Worm (Caenorhabditis elegans) whole organism, L3 larva: Measurements from ENCODE around the gene ckb-4.

Source experiments
- R02D3.7 ChIP-seq: fragments of 150-350 bp; optimal IDR thresholded peaks from 2 replicates; lab custom pipeline; 2014; ENCODE audit warnings: missing biosample characterization, missing genetic modification characterization
- ZK546.5 ChIP-seq: sonication (generic microtip); optimal IDR thresholded peaks from 2 replicates; lab custom pipeline; 2017; ENCODE audit warnings: missing biosample characterization, missing genetic modification characterization
- aly-2 ChIP-seq: fragments of 150-350 bp; optimal IDR thresholded peaks from 2 replicates; lab custom pipeline; 2014; ENCODE audit warnings: missing biosample characterization, missing genetic modification characterization
- ama-1 ChIP-seq: fragments of 150-350 bp; optimal IDR thresholded peaks from 2 replicates; lab custom pipeline; 2018
- ceh-16 ChIP-seq: sonication (generic microtip); optimal IDR thresholded peaks from 2 replicates; lab custom pipeline; 2017; ENCODE audit warnings: missing biosample characterization, missing genetic modification characterization
- ceh-28 ChIP-seq: fragments of 150-350 bp; optimal IDR thresholded peaks from 2 replicates; lab custom pipeline; 2014; ENCODE audit warnings: missing biosample characterization, missing genetic modification reagents, missing genetic modification characterization
- ceh-9 ChIP-seq: sonication (generic microtip); optimal IDR thresholded peaks from 2 replicates; lab custom pipeline; 2018; ENCODE audit warnings: missing biosample characterization, missing genetic modification characterization
- daf-12 ChIP-seq: fragments of 150-350 bp; optimal IDR thresholded peaks from 2 replicates; lab custom pipeline; 2014; ENCODE audit warnings: missing biosample characterization, missing genetic modification reagents, missing genetic modification characterization
- egl-27 ChIP-seq: sonication (generic microtip); optimal IDR thresholded peaks from 4 replicates; lab custom pipeline; 2017; ENCODE audit warnings: missing biosample characterization, missing genetic modification reagents, missing genetic modification characterization
- egl-5 ChIP-seq: fragments of 150-350 bp; optimal IDR thresholded peaks from 2 replicates; lab custom pipeline; 2017; ENCODE audit warnings: missing biosample characterization, missing genetic modification reagents, missing genetic modification characterization, inconsistent platforms
- elt-1 ChIP-seq: fragments of 150-350 bp; optimal IDR thresholded peaks from 2 replicates; lab custom pipeline; 2014; ENCODE audit warnings: missing biosample characterization, missing genetic modification characterization
- elt-3 ChIP-seq, 3 experiments: fragments of 150-350 bp in 1 of 3; sonication (generic microtip) in 2 of 3; optimal IDR thresholded peaks; 2 replicates in 2 of 3; 4 replicates in 1 of 3; lab custom pipeline; 2014 to 2017; ENCODE audit warnings: missing biosample characterization in 3 of 3, missing genetic modification characterization in 3 of 3
- eor-1 ChIP-seq, 2 experiments: fragments of 150-350 bp; optimal IDR thresholded peaks; 2 replicates each; lab custom pipeline; 2014 to 2018; ENCODE audit warnings: missing biosample characterization in 2 of 2, missing genetic modification characterization in 2 of 2
- fkh-10 ChIP-seq: sonication (generic microtip); optimal IDR thresholded peaks from 2 replicates; lab custom pipeline; 2017; ENCODE audit warnings: missing biosample characterization, missing genetic modification reagents, missing genetic modification characterization
- fkh-2 ChIP-seq: fragments of 150-350 bp; optimal IDR thresholded peaks from 2 replicates; lab custom pipeline; 2014; ENCODE audit warnings: missing biosample characterization, missing genetic modification reagents, missing genetic modification characterization
- hmg-11 ChIP-seq: sonication (generic microtip); optimal IDR thresholded peaks from 2 replicates; lab custom pipeline; 2016; ENCODE audit warnings: missing genetic modification characterization, missing compliant biosample characterization
- jun-1 ChIP-seq: fragments of 150-350 bp; optimal IDR thresholded peaks from 2 replicates; lab custom pipeline; 2014; ENCODE audit warnings: missing biosample characterization, missing genetic modification reagents, missing genetic modification characterization
- lin-15B ChIP-seq: fragments of 150-350 bp; optimal IDR thresholded peaks from 2 replicates; lab custom pipeline; 2014; ENCODE audit warnings: missing biosample characterization, missing genetic modification characterization
- lin-39 ChIP-seq: fragments of 150-350 bp; optimal IDR thresholded peaks from 2 replicates; lab custom pipeline; 2018; ENCODE audit warnings: missing biosample characterization, missing genetic modification reagents, missing genetic modification characterization
- mml-1 ChIP-seq: fragments of 150-350 bp; sonication (generic microtip); optimal IDR thresholded peaks from 3 replicates; lab custom pipeline; 2014; ENCODE audit warnings: missing biosample characterization, missing genetic modification characterization
- nhr-11 ChIP-seq: fragments of 150-350 bp; optimal IDR thresholded peaks from 2 replicates; lab custom pipeline; 2014; ENCODE audit warnings: missing biosample characterization, missing genetic modification characterization
- nhr-12 ChIP-seq: fragments of 150-350 bp; optimal IDR thresholded peaks from 2 replicates; lab custom pipeline; 2014; ENCODE audit warnings: missing biosample characterization, missing genetic modification characterization
- nhr-23 ChIP-seq: fragments of 150-350 bp; optimal IDR thresholded peaks from 2 replicates; lab custom pipeline; 2014; ENCODE audit warnings: missing biosample characterization, missing genetic modification reagents, missing genetic modification characterization
- nhr-237 ChIP-seq: fragments of 150-350 bp; optimal IDR thresholded peaks from 2 replicates; lab custom pipeline; 2014; ENCODE audit warnings: missing biosample characterization, missing genetic modification characterization
- nhr-25 ChIP-seq: sonication (generic microtip); optimal IDR thresholded peaks from 2 replicates; lab custom pipeline; 2017; ENCODE audit warnings: missing biosample characterization, missing genetic modification characterization
- nhr-77 ChIP-seq: fragments of 150-350 bp; optimal IDR thresholded peaks from 2 replicates; lab custom pipeline; 2014; ENCODE audit warnings: missing biosample characterization, missing genetic modification characterization
- pha-4 ChIP-seq: fragments of 150-350 bp; optimal IDR thresholded peaks from 2 replicates; lab custom pipeline; 2014; ENCODE audit warnings: missing biosample characterization, missing genetic modification reagents, missing genetic modification characterization
- skn-1 ChIP-seq: fragments of 150-350 bp; optimal IDR thresholded peaks from 2 replicates; lab custom pipeline; 2014; ENCODE audit warnings: missing biosample characterization, missing genetic modification characterization
- snpc-4 ChIP-seq: fragments of 150-350 bp; optimal IDR thresholded peaks from 2 replicates; lab custom pipeline; 2014; ENCODE audit warnings: missing biosample characterization, missing genetic modification characterization
- zag-1 ChIP-seq: fragments of 150-350 bp; optimal IDR thresholded peaks from 2 replicates; lab custom pipeline; 2014; ENCODE audit warnings: missing biosample characterization, missing genetic modification characterization
- ztf-4 ChIP-seq: fragments of 150-350 bp; optimal IDR thresholded peaks from 2 replicates; lab custom pipeline; 2014; ENCODE audit warnings: missing biosample characterization, missing genetic modification characterization

ckb-4 gene

DNA sequence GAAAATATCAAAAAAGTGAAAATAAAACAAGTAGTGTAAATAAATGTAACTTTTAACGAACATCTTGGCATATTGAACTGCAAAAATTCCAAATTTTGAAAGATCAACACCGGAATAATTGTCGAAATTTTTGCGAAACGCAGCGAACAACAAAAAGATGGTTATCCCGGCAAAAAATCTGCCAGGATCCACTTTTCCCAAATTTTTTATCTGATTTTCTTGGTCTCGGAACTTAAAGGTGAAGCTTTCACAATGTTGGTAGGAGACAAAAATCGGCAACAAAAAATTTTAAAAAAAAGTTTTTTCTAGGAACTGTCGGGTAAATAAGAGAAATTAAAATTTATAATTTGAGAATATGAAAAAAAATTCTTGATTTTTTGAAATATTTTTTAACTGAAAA is 9.3 kb upstream of the ckb-4 start, which contains the start of gene bgnt-1.2:
bgnt-1.2 (minus strand) TSS at position 101 of the 400 bp plus-strand sequence.
- TF ChIP-seq ceh-9 (tag; lab: Kevin White, UChicago) (no peak), egl-5 (no peak), fkh-10 (no peak), snpc-4 (tag; lab: Kevin White, UChicago) (no peak), egl-27 (tag; lab: Kevin White, UChicago) (no peak), ama-1 (no peak), nhr-237 (no peak), mml-1 (no peak), R02D3.7 (no peak), ZK546.5 (no peak), lin-15B (tag; lab: Kevin White, UChicago) (no peak), ceh-16 (tag; lab: Kevin White, UChicago) (no peak)

- TF ChIP-seq lin-39 (no peak), pha-4 (tag; lab: Kevin White, UChicago) (no peak), hmg-11 (tag; lab: Kevin White, UChicago) (no peak), mml-1 (no peak), ama-1 (no peak), daf-12 (tag; lab: Kevin White, UChicago) (no peak), ceh-28 (tag; lab: Kevin White, UChicago) (no peak), zag-1 (tag; lab: Kevin White, UChicago) (no peak), R02D3.7 (no peak), egl-27 (tag; lab: Kevin White, UChicago) (no peak), nhr-12 (no peak), jun-1 (tag; lab: Kevin White, UChicago) (no peak), ZK546.5 (no peak), lin-15B (tag; lab: Kevin White, UChicago) (no peak), nhr-11 (tag; lab: Kevin White, UChicago) (no peak)
Measured at ce11 chrV:2110368-2110767, 1.1 kb upstream of the ckb-4 start, which contains the start of gene F22F7.3. Gene F22F7.3 (plus strand): TSS chrV:2110668.

DNA sequence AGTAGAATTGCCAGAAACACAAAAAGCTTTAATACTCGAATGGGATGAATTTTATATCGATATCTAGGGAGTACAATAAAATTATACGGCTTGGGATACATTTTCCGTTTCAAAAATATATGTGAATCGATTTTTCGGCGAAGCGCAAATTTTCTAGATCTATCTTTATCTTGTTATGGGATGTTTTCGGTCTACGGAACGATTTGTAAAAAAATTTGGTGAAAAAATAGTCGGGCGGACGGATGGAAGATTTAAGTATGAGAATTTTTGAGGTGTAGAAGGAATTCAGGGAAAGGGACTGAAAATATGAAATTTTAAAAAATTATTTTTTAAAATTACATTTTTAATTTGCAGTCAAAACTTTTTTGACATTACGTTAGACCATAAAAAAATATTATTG is 3.3 kb downstream of the ckb-4 start, which contains the start of gene F22F7.4:
F22F7.4 (minus strand) TSS at position 101 of the 400 bp plus-strand sequence.
- TF ChIP-seq nhr-77 (tag; lab: Kevin White, UChicago) (no peak), eor-1 (tag; optimal IDR thresholded peaks at IDR 0.05; lab: Kevin White, UChicago) (no peak), daf-12 (tag; lab: Kevin White, UChicago) (no peak), R02D3.7 (no peak), mml-1 (no peak), pha-4 (tag; lab: Kevin White, UChicago) (no peak), ceh-9 (tag; lab: Kevin White, UChicago) (no peak), ceh-28 (tag; lab: Kevin White, UChicago) (no peak), jun-1 (tag; lab: Kevin White, UChicago) (no peak), zag-1 (tag; lab: Kevin White, UChicago) (no peak), elt-1 (no peak), ceh-16 (tag; lab: Kevin White, UChicago) (no peak)

ce11 chrV:2103118-2103517 is 6.1 kb downstream of the ckb-4 start, which contains the start of gene F36F12.1:
Gene F36F12.1 (minus strand): TSS chrV:2103218.
- TF ChIP-seq ztf-4 (tag; lab: Kevin White, UChicago) = no peak
- TF ChIP-seq ceh-28 (tag; lab: Kevin White, UChicago) = no peak
- TF ChIP-seq nhr-25 (tag; lab: Kevin White, UChicago) = no peak
- TF ChIP-seq zag-1 (tag; lab: Kevin White, UChicago) = no peak
- TF ChIP-seq fkh-2 (tag; lab: Kevin White, UChicago) = no peak
- TF ChIP-seq eor-1 (tag; optimal IDR thresholded peaks at IDR 0.05; lab: Kevin White, UChicago) = no peak
- TF ChIP-seq skn-1 (tag; lab: Kevin White, UChicago) = no peak
- TF ChIP-seq elt-3 (tag; optimal IDR thresholded peaks at IDR 0.05; lab: Kevin White, UChicago) = no peak
- no peak for TF ChIP-seq pha-4 (tag; lab: Kevin White, UChicago)
- TF ChIP-seq ceh-16 (tag; lab: Kevin White, UChicago) = no peak
- TF ChIP-seq aly-2 (tag; lab: Kevin White, UChicago) = no peak
- no peak for TF ChIP-seq ama-1

ce11 chrV:2099040-2099439 is 10.2 kb downstream of the ckb-4 start, which contains the start of gene F36F12.7:
Gene F36F12.7 (plus strand): TSS chrV:2099340.
- no peak for TF ChIP-seq skn-1 (tag; lab: Kevin White, UChicago)
- TF ChIP-seq zag-1 (tag; lab: Kevin White, UChicago) = no peak
- no peak for TF ChIP-seq ceh-16 (tag; lab: Kevin White, UChicago)
- TF ChIP-seq pha-4 (tag; lab: Kevin White, UChicago) = no peak
- no peak for TF ChIP-seq nhr-23 (tag; lab: Kevin White, UChicago)
- no peak for TF ChIP-seq fkh-2 (tag; lab: Kevin White, UChicago)
- TF ChIP-seq egl-5 = no peak
- no peak for TF ChIP-seq elt-3 (tag; optimal IDR thresholded peaks at IDR 0.05; lab: Kevin White, UChicago)
- TF ChIP-seq daf-12 (tag; lab: Kevin White, UChicago) = no peak
